Worm (Caenorhabditis elegans): ENCODE measurements around the gene nspc-9.

DNA sequence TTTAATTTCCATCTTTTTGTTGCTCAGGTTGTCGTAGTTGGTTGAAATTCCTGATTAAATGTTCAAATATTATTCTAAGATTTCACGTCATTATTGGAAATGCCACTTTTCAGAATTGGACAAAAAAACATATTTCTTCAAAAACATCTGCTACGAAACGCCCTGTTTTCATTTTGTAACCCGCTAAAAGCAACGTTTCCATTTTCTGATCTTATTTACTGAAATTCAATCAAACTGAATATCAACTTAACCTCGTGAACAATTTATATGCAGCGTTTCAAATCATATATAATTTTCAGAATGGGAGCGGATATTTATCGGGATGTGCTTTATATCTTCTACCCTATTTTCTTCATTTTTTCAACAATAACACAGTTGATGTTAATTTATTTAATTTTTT is 19.7 kb downstream of the nspc-9 start, which contains the start of gene srd-40:
- TF ChIP-seq cog-1 (tag; optimal IDR thresholded peaks at IDR 0.05) (no peak), ztf-29 (GFP tag; IDR thresholded peaks at IDR 0.05) (no peak), tab-1 (GFP tag; IDR thresholded peaks at IDR 0.05) (no peak), flt-1 (GFP tag; IDR thresholded peaks at IDR 0.05) (no peak), T22C8.4 (GFP tag; IDR thresholded peaks at IDR 0.05) (no peak), ref-1 (GFP tag; conservative IDR thresholded peaks at IDR 0.05) (no peak), med-1 (GFP tag; optimal IDR thresholded peaks at IDR 0.05; ENCODE audit: insufficient read depth) (no peak)

All from whole organism, midembryonic.